1 fruit fly cellular context compared by ENCODE assay signal in the genomic region with DNA sequence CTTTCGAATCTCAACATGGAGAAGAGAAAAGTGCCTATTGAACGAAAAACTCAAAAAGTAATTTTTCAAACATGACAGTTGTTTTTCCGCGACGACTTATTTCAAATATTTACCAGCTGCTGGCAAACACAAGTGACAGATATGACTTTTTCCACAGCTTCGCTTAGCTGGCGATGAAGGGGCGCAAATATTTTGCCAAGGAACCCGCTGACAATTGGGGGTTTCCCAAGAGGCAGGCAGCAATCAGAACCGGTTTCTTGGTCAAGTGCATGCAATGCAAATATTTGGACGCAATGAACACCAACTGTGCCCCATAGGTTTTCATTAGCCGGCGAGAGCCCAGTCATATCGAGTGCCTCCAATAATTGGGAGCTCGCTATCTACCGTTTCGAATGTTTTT.
TF ChIP-seq lines count a peak whose summit lies in the region.

No protein-coding gene starts in this region.

TF ChIP-seq in whole organism, embryonic, 481 proteins besides CTCF, POLR2A, EP300 and RAD21 (continued from another document):
- TF ChIP-seq nmo (GFP tag; optimal IDR thresholded peaks at IDR 0.05; lab: Kevin White, UChicago) (no peak), fru (optimal IDR thresholded peaks at IDR 0.05; lab: Kevin White, UChicago) (no peak), ham (GFP tag; IDR thresholded peaks at IDR 0.05; lab: Robert Waterston, UW) (no peak), prd (optimal IDR thresholded peaks at IDR 0.05; lab: Kevin White, UChicago) (no peak), prd (GFP tag; IDR thresholded peaks at IDR 0.05; lab: Robert Waterston, UW) (no peak), otp (GFP tag; IDR thresholded peaks at IDR 0.05; lab: Robert Waterston, UW) (0 out of 3 replicates have a peak, but pooled peaks have one; percentile 8), CG2889 (GFP tag; IDR thresholded peaks at IDR 0.05; lab: Robert Waterston, UW) (no peak), CG18599 (GFP tag; optimal IDR thresholded peaks at IDR 0.05; lab: Kevin White, UChicago) (no peak), so (GFP tag; IDR thresholded peaks at IDR 0.05; lab: Robert Waterston, UW) (0 out of 3 replicates have a peak, but pooled peaks have one; percentile 18), CG9797 (GFP tag; optimal IDR thresholded peaks at IDR 0.05; lab: Kevin White, UChicago) (no peak), CG1603 (tag; optimal IDR thresholded peaks at IDR 0.05; lab: Kevin White, UChicago) (peak; percentile 22), CG7963 (GFP tag; IDR thresholded peaks at IDR 0.05; lab: Robert Waterston, UW; ENCODE audit: partially characterized antibody) (no peak), CG6175 (GFP tag; IDR thresholded peaks at IDR 0.05; lab: Robert Waterston, UW) (no peak), CG7839 (tag; optimal IDR thresholded peaks at IDR 0.05; lab: Kevin White, UChicago) (no peak), CG11398 (GFP tag; optimal IDR thresholded peaks at IDR 0.05; lab: Kevin White, UChicago) (no peak), CG6813 (GFP tag; optimal IDR thresholded peaks at IDR 0.05; lab: Kevin White, UChicago) (no peak), nerfin-1 (tag; optimal IDR thresholded peaks at IDR 0.05; lab: Kevin White, UChicago) (no peak), CG17802 (tag; optimal IDR thresholded peaks at IDR 0.05; lab: Kevin White, UChicago) (no peak), CG18262 (tag; optimal IDR thresholded peaks at IDR 0.05; lab: Kevin White, UChicago) (no peak), CG8290 (GFP tag; optimal IDR thresholded peaks at IDR 0.05; lab: Kevin White, UChicago) (no peak), CG8290 (tag; optimal IDR thresholded peaks at IDR 0.05; lab: Kevin White, UChicago) (peak in 1 of 2 experiments; percentile 1), H15 (GFP tag; IDR thresholded peaks at IDR 0.05; lab: Robert Waterston, UW) (no peak), CG12155 (GFP tag; optimal IDR thresholded peaks at IDR 0.05; lab: Kevin White, UChicago) (no peak), CoRest (tag; optimal IDR thresholded peaks at IDR 0.05; lab: Kevin White, UChicago) (no peak), Ravus (GFP tag; IDR thresholded peaks at IDR 0.05; lab: Robert Waterston, UW) (no peak), Vsx1 (GFP tag; optimal IDR thresholded peaks at IDR 0.05; lab: Kevin White, UChicago) (no peak), aop (GFP tag; IDR thresholded peaks at IDR 0.05; lab: Robert Waterston, UW) (no peak), CG6654 (GFP tag; optimal IDR thresholded peaks at IDR 0.05; lab: Kevin White, UChicago) (no peak)
